Fruit fly (Drosophila melanogaster) whole organism: Measurements from ENCODE around the gene CG9135.

Source experiments
- CG8478 ChIP-seq: fragments of >200 bp; optimal IDR thresholded peaks from 2 replicates; lab custom pipeline; 2018; ENCODE audit warnings: inconsistent platforms
- Dll ChIP-seq: fragments of >200 bp; optimal IDR thresholded peaks from 2 replicates; lab custom pipeline; 2017
- EcR ChIP-seq, 2 experiments: fragments of >200 bp; optimal IDR thresholded peaks; 2 replicates each; lab custom pipeline; 2017; ENCODE audit warnings: missing biosample characterization in 2 of 2, missing genetic modification characterization in 2 of 2, missing genetic modification reagents in 2 of 2
- pan ChIP-seq: fragments of >200 bp; optimal IDR thresholded peaks from 2 replicates; lab custom pipeline; 2017
- psq ChIP-seq: fragments of >200 bp; optimal IDR thresholded peaks from 2 replicates; lab custom pipeline; 2017
- usp ChIP-seq: fragments of >200 bp; optimal IDR thresholded peaks from 2 replicates; lab custom pipeline; 2017; ENCODE audit warnings: missing biosample characterization, missing genetic modification characterization, mixed read lengths

The CG9135 gene

dm6 chr2L:6050575-6050974 is at the start of gene CG9135:
TSS of gene CG9135 (plus strand) at chr2L:6050800.
- TF ChIP-seq Dll (lab: Kevin White, UChicago): no peak
- no peak for TF ChIP-seq CG8478
- no peak for TF ChIP-seq usp (GFP tag; lab: Kevin White, UChicago)
- TF ChIP-seq psq (lab: Kevin White, UChicago): no peak
- no peak for TF ChIP-seq pan (lab: Kevin White, UChicago)
- no peak for TF ChIP-seq EcR (GFP tag; optimal IDR thresholded peaks at IDR 0.05; lab: Kevin White, UChicago)

DNA sequence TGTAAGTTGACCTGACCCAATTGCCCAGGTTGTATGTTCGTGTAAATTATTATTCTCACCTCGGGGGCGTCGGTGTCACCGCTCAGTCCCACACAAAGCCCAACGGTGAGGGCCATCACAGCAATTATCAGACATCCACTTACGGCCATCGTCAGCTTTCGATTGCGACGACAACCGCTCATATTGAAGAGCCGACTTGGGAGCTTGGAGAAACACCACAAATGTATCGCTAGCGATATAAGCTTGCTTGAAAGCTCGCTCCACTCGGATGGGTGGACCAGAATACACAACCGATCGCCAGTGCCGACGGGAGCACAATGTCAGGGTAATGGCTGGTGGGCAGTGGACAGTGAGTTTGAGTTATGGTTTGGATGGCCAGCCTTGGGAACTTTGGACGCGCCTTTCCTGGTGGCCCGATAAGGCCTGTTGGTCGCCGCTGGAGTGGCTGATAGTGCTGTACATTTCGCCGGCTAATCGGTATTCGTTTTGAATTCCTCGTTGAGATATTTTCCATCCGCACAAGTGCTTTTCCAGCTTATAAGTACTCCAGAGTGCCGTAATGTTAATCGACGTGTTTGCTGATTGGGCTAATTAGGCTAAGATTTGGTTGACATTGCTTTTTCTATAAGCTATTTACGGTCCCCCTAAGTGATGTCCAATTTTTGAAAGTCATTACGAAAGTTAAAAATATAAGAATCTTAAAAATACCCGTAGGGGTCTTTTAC is 43.9 kb upstream of the CG9135 start, which contains the start of gene Gal:
Gal (minus strand) TSS at position 320 of the 725 bp plus-strand sequence.
- TF ChIP-seq psq (lab: Kevin White, UChicago): no peak
- no peak for TF ChIP-seq CG8478
- TF ChIP-seq EcR (GFP tag; optimal IDR thresholded peaks at IDR 0.05; lab: Kevin White, UChicago): no peak
- no peak for TF ChIP-seq Dll (lab: Kevin White, UChicago)
- no peak for TF ChIP-seq usp (GFP tag; lab: Kevin White, UChicago)
- TF ChIP-seq pan (lab: Kevin White, UChicago): no peak

- TF ChIP-seq CG8478: no peak
- TF ChIP-seq Dll (lab: Kevin White, UChicago): no peak
- no peak for TF ChIP-seq EcR (GFP tag; optimal IDR thresholded peaks at IDR 0.05; lab: Kevin White, UChicago)
- TF ChIP-seq pan (lab: Kevin White, UChicago): no peak
- no peak for TF ChIP-seq usp (GFP tag; lab: Kevin White, UChicago)
- TF ChIP-seq psq (lab: Kevin White, UChicago): no peak
These were observed 38.1 kb upstream of the CG9135 start, which contains the start of gene CG9098 for dm6 chr2L:6012303-6013070. TSS of gene CG9098 (minus strand) at chr2L:6012338.

DNA sequence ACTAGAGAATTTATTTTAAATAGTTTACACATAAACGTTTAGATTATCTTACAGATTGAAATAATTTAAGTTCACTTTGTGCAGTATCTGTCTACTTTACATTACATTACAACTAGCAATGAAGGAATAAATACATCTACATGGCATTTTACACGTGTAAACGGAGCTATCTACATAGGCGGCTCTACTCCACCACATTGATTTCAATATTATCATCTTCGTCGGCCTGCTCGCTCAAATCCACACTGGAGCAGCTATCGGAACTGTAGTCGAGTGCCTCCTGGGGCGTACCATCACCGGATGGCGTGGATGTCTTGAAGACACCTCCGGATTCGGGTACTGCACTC is 37.6 kb upstream of the CG9135 start:
- TF ChIP-seq usp (GFP tag; lab: Kevin White, UChicago) (no peak), psq (lab: Kevin White, UChicago) (no peak), pan (lab: Kevin White, UChicago) (no peak), CG8478 (no peak), Dll (lab: Kevin White, UChicago) (no peak), EcR (GFP tag; optimal IDR thresholded peaks at IDR 0.05; lab: Kevin White, UChicago) (no peak)

- no peak for TF ChIP-seq pan (lab: Kevin White, UChicago)
- no peak for TF ChIP-seq CG8478
- no peak for TF ChIP-seq psq (lab: Kevin White, UChicago)
- no peak for TF ChIP-seq Dll (lab: Kevin White, UChicago)
- TF ChIP-seq EcR (GFP tag; optimal IDR thresholded peaks at IDR 0.05; lab: Kevin White, UChicago): no peak
- TF ChIP-seq usp (GFP tag; lab: Kevin White, UChicago): no peak
These were observed 31.1 kb upstream of the CG9135 start, which contains the start of gene H2.0 for dm6 chr2L:6019352-6020131. TSS of gene H2.0 (minus strand) at chr2L:6019402.

DNA sequence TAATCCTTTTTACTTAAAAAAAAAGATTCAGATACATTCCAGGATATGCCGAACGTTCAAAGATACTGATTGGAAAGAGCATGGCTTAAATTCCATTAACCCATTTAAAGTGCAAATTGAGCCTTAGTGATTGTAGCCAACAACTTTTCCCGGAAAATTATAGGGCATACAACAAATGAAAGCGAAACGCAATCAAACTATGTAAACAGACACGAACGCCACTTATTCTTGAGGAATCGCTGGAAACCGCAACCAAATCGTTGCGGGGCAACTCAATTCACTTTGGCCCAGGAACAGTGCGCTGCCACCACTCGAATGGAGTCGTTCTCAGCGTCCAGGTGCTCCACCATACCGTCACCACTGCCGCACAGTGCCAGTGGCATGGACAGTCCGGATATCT is 30.1 kb upstream of the CG9135 start, which contains the start of gene CG13996:
CG13996 (plus strand) TSS at position 301 of the 400 bp plus-strand sequence.
- TF ChIP-seq usp (GFP tag; lab: Kevin White, UChicago): no peak
- no peak for TF ChIP-seq CG8478
- no peak for TF ChIP-seq pan (lab: Kevin White, UChicago)
- TF ChIP-seq Dll (lab: Kevin White, UChicago): no peak
- TF ChIP-seq EcR (GFP tag; optimal IDR thresholded peaks at IDR 0.05; lab: Kevin White, UChicago): no peak
- no peak for TF ChIP-seq psq (lab: Kevin White, UChicago)

dm6 chr2L:6022793-6023192 is 27.8 kb upstream of the CG9135 start:
- no peak for TF ChIP-seq usp (GFP tag; lab: Kevin White, UChicago)
- TF ChIP-seq pan (lab: Kevin White, UChicago): no peak
- TF ChIP-seq EcR (GFP tag; optimal IDR thresholded peaks at IDR 0.05; lab: Kevin White, UChicago): no peak
- TF ChIP-seq psq (lab: Kevin White, UChicago): no peak

dm6 chr2L:6024345-6024907 is 26.2 kb upstream of the CG9135 start, which contains the start of gene CG9107:
TSS of gene CG9107 (minus strand) at chr2L:6024539.
- TF ChIP-seq Dll (lab: Kevin White, UChicago): no peak

- TF ChIP-seq pan (lab: Kevin White, UChicago) (no peak), CG8478 (no peak), Dll (lab: Kevin White, UChicago) (no peak), usp (GFP tag; lab: Kevin White, UChicago) (no peak), EcR (GFP tag; optimal IDR thresholded peaks at IDR 0.05; lab: Kevin White, UChicago) (no peak), psq (lab: Kevin White, UChicago) (no peak)
These were observed 21.9 kb upstream of the CG9135 start for dm6 chr2L:6028712-6029111.

DNA sequence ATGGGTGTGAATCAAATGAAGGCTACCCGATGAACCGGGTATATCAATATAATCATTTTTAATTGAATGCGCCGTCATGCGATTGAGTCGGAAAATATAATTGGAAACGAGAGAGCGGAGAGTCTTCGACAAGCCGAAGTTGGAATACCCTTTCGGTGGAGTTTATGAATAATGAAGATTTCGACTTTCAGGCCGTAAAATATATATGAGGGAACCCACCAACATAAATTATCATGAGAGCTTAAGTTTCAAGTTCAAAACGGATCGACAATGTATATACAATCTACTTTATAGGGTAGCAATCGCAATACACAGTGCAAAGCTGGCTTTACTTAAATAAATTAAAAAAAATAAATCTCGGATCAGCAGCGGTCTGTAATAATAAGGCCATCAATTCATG is 18.8 kb upstream of the CG9135 start:
- TF ChIP-seq usp (GFP tag; lab: Kevin White, UChicago) (no peak), Dll (lab: Kevin White, UChicago) (no peak), CG8478 (no peak), psq (lab: Kevin White, UChicago) (no peak), EcR (GFP tag; optimal IDR thresholded peaks at IDR 0.05; lab: Kevin White, UChicago) (no peak), pan (lab: Kevin White, UChicago) (no peak)
